Fruit fly (Drosophila melanogaster) whole organism, embryonic: ENCODE measurements around the gene mdlc.
A peak's percentile ranks its signal among the peaks of the same experiment; 100 is the strongest.

Source experiments
- Ada2b ChIP-seq: fragments of 200-800 bp; sonication (Bioruptor generic); IDR thresholded peaks from 2 replicates; pipeline ENCODE4 v1.3.6; 2022; ENCODE audit warnings: missing biosample characterization, missing genetic modification characterization
- Aef1 ChIP-seq: fragments of 200-800 bp; sonication (Bioruptor generic); IDR thresholded peaks from 3 replicates; pipeline ENCODE4 v1.3.6; 2022; ENCODE audit warnings: missing biosample characterization, missing genetic modification characterization
- Blimp-1 ChIP-seq: fragments of 200-800 bp; sonication (Bioruptor generic); optimal IDR thresholded peaks from 3 replicates; lab custom pipeline; 2018; ENCODE audit warnings: missing biosample characterization, missing genetic modification characterization, mild to moderate bottlenecking, moderate library complexity, missing genetic modification reagents
- CG11247 ChIP-seq: fragments of 200-800 bp; sonication (Bioruptor generic); IDR thresholded peaks from 2 replicates; pipeline ENCODE4 v1.3.6; 2022; ENCODE audit warnings: missing biosample characterization, missing genetic modification characterization
- CG13775 ChIP-seq: fragments of 200-800 bp; sonication (Bioruptor generic); optimal IDR thresholded peaks from 3 replicates; lab custom pipeline; 2017; ENCODE audit warnings: missing biosample characterization, mild to moderate bottlenecking, missing genetic modification characterization
- CG15601 ChIP-seq: fragments of 200-800 bp; sonication (Bioruptor generic); optimal IDR thresholded peaks from 3 replicates; lab custom pipeline; 2019; ENCODE audit warnings: missing biosample characterization, mild to moderate bottlenecking, missing genetic modification characterization, moderate library complexity
- CG16815 ChIP-seq: fragments of 200-800 bp; sonication (Bioruptor generic); optimal IDR thresholded peaks from 3 replicates; lab custom pipeline; 2017; ENCODE audit warnings: missing biosample characterization, mild to moderate bottlenecking, missing genetic modification characterization
- CG17385 ChIP-seq: fragments of 200-800 bp; sonication (Bioruptor generic); optimal IDR thresholded peaks from 3 replicates; lab custom pipeline; 2018; ENCODE audit warnings: missing biosample characterization, mild to moderate bottlenecking, missing genetic modification characterization
- CG18262 ChIP-seq: fragments of 200-800 bp; optimal IDR thresholded peaks from 3 replicates; lab custom pipeline; 2019; ENCODE audit warnings: missing biosample characterization, mild to moderate bottlenecking, missing genetic modification characterization, moderate library complexity
- CG1832 ChIP-seq: fragments of 200-800 bp; sonication (Bioruptor generic); optimal IDR thresholded peaks from 2 replicates; lab custom pipeline; 2017; ENCODE audit warnings: missing biosample characterization, mild to moderate bottlenecking, missing genetic modification characterization, inconsistent platforms
- CG2116 ChIP-seq: fragments of 200-800 bp; sonication (Bioruptor generic); optimal IDR thresholded peaks from 3 replicates; lab custom pipeline; 2018; ENCODE audit warnings: missing biosample characterization, mild to moderate bottlenecking, missing genetic modification characterization
- CG2129 ChIP-seq: fragments of 200-800 bp; sonication (Bioruptor generic); IDR thresholded peaks from 2 replicates; pipeline ENCODE4 v1.3.6; 2022; ENCODE audit warnings: missing biosample characterization, missing genetic modification characterization; ENCODE audit not compliant: partially characterized antibody
- CG3726 ChIP-seq: fragments of 200-800 bp; sonication (Bioruptor generic); IDR thresholded peaks from 3 replicates; pipeline ENCODE4, ENCODE4 v1.3.6; 2022; ENCODE audit warnings: missing biosample characterization, missing genetic modification characterization
- CG3995 ChIP-seq: fragments of 200-800 bp; sonication (Bioruptor generic); optimal IDR thresholded peaks from 3 replicates; lab custom pipeline; 2016; ENCODE audit warnings: missing biosample characterization, missing genetic modification characterization
- CG4282 ChIP-seq: fragments of 200-800 bp; sonication (Bioruptor generic); optimal IDR thresholded peaks from 2 replicates; lab custom pipeline; 2016; ENCODE audit warnings: missing biosample characterization, missing genetic modification characterization
- CG4328 ChIP-seq: fragments of 200-800 bp; sonication (Bioruptor generic); optimal IDR thresholded peaks from 3 replicates; lab custom pipeline; 2017; ENCODE audit warnings: missing biosample characterization, missing genetic modification reagents, missing genetic modification characterization
- CG5245 ChIP-seq: fragments of 200-800 bp; sonication (Bioruptor generic); optimal IDR thresholded peaks from 3 replicates; lab custom pipeline; 2016; ENCODE audit warnings: missing biosample characterization, missing genetic modification characterization
- CG7556 ChIP-seq: fragments of 200-800 bp; sonication (Bioruptor generic); optimal IDR thresholded peaks from 2 replicates; lab custom pipeline; 2017; ENCODE audit warnings: missing biosample characterization, mild to moderate bottlenecking, missing genetic modification characterization
- Chrac-16 ChIP-seq: fragments of 200-800 bp; sonication (Bioruptor generic); optimal IDR thresholded peaks from 3 replicates; lab custom pipeline; 2016; ENCODE audit warnings: missing biosample characterization, missing genetic modification characterization
- Dref ChIP-seq: fragments of 200-800 bp; sonication (Bioruptor generic); IDR thresholded peaks from 2 replicates; pipeline ENCODE4 v1.3.6; 2022; ENCODE audit warnings: missing biosample characterization, missing genetic modification characterization
- Ets97D ChIP-seq: fragments of 200-800 bp; sonication (Bioruptor generic); optimal IDR thresholded peaks from 3 replicates; lab custom pipeline; 2016; ENCODE audit warnings: missing biosample characterization, missing genetic modification characterization
- Gsc ChIP-seq: fragments of 200-800 bp; sonication (Bioruptor generic); IDR thresholded peaks from 2 replicates; pipeline ENCODE4 v1.3.6; 2022; ENCODE audit warnings: missing biosample characterization, missing genetic modification characterization
- HLH4C ChIP-seq: fragments of 200-800 bp; sonication (Bioruptor generic); IDR thresholded peaks from 3 replicates; pipeline ENCODE4 v1.3.6; 2022; ENCODE audit warnings: missing biosample characterization, missing genetic modification characterization; ENCODE audit not compliant: partially characterized antibody
- HmgD ChIP-seq: fragments of 200-800 bp; sonication (Bioruptor generic); optimal IDR thresholded peaks from 3 replicates; lab custom pipeline; 2016; ENCODE audit warnings: missing biosample characterization, missing genetic modification characterization
- Hmx ChIP-seq: fragments of 200-800 bp; sonication (Bioruptor generic); optimal IDR thresholded peaks from 2 replicates; lab custom pipeline; 2016; ENCODE audit warnings: missing biosample characterization, missing genetic modification characterization
- Mrtf ChIP-seq: fragments of 200-800 bp; sonication (Bioruptor generic); IDR thresholded peaks from 3 replicates; pipeline ENCODE4 v1.3.6; 2022; ENCODE audit warnings: missing biosample characterization, missing genetic modification characterization
- Optix ChIP-seq: fragments of 200-800 bp; sonication (Bioruptor generic); IDR thresholded peaks from 3 replicates; pipeline ENCODE4 v1.3.6; 2022; ENCODE audit warnings: missing biosample characterization, missing genetic modification characterization
- Sry-δ ChIP-seq: fragments of 200-800 bp; sonication (Bioruptor generic); optimal IDR thresholded peaks from 2 replicates; lab custom pipeline; 2016; ENCODE audit warnings: missing biosample characterization, missing genetic modification characterization
- bbx ChIP-seq: fragments of 200-800 bp; sonication (Bioruptor generic); IDR thresholded peaks from 2 replicates; pipeline ENCODE4 v1.3.6; 2022; ENCODE audit warnings: missing biosample characterization, missing genetic modification characterization; ENCODE audit not compliant: partially characterized antibody
- crc ChIP-seq: fragments of 200-800 bp; sonication (Bioruptor generic); optimal IDR thresholded peaks from 2 replicates; lab custom pipeline; 2016; ENCODE audit warnings: missing biosample characterization, missing genetic modification characterization
- crp ChIP-seq, 2 experiments: fragments of 200-800 bp; sonication (Bioruptor generic); optimal IDR thresholded peaks; 2 replicates in 1 of 2; 3 replicates in 1 of 2; lab custom pipeline; 2017; ENCODE audit warnings: missing biosample characterization in 2 of 2, missing genetic modification characterization in 2 of 2, mild to moderate bottlenecking in 1 of 2, moderate library complexity in 1 of 2
- fd3F ChIP-seq: fragments of 200-800 bp; sonication (Bioruptor generic); optimal IDR thresholded peaks from 2 replicates; lab custom pipeline; 2018; ENCODE audit warnings: missing biosample characterization, mild to moderate bottlenecking, missing genetic modification characterization, moderate library complexity
- gsb-n ChIP-seq: fragments of 200-800 bp; sonication (Bioruptor generic); optimal IDR thresholded peaks from 3 replicates; lab custom pipeline; 2018; ENCODE audit warnings: missing biosample characterization, mild to moderate bottlenecking, missing genetic modification characterization
- jigr1 ChIP-seq: fragments of 200-800 bp; sonication (Bioruptor generic); IDR thresholded peaks from 3 replicates; pipeline ENCODE4 v1.3.6; 2022; ENCODE audit warnings: missing biosample characterization, missing genetic modification characterization
- lilli ChIP-seq: fragments of 200-800 bp; sonication (Bioruptor generic); optimal IDR thresholded peaks from 3 replicates; lab custom pipeline; 2016; ENCODE audit warnings: missing biosample characterization, missing genetic modification characterization
- mld ChIP-seq: fragments of 200-800 bp; sonication (Bioruptor generic); IDR thresholded peaks from 3 replicates; pipeline ENCODE4 v1.3.6; 2022; ENCODE audit warnings: missing biosample characterization, missing genetic modification characterization; ENCODE audit not compliant: partially characterized antibody
- nerfin-1 ChIP-seq: fragments of 200-800 bp; sonication (Bioruptor generic); optimal IDR thresholded peaks from 3 replicates; lab custom pipeline; 2019; ENCODE audit warnings: missing biosample characterization, mild to moderate bottlenecking, missing genetic modification characterization, moderate library complexity
- odd ChIP-seq: fragments of 200-800 bp; sonication (Bioruptor generic); optimal IDR thresholded peaks from 2 replicates; lab custom pipeline; 2017; ENCODE audit warnings: missing biosample characterization, mild to moderate bottlenecking, missing genetic modification characterization
- otp ChIP-seq: fragments of 200-800 bp; sonication (Bioruptor generic); IDR thresholded peaks from 3 replicates; pipeline ENCODE4, ENCODE4 v1.3.6; 2022; ENCODE audit warnings: missing biosample characterization, missing genetic modification characterization
- peb ChIP-seq: fragments of 200-800 bp; sonication (Bioruptor generic); IDR thresholded peaks from 2 replicates; pipeline ENCODE4 v1.3.6; 2022; ENCODE audit warnings: missing biosample characterization, missing genetic modification characterization
- prd ChIP-seq, 3 experiments: fragments of >200 bp in 2 of 3; fragments of 200-800 bp in 1 of 3; sonication (Bioruptor generic) in 1 of 3; optimal IDR thresholded peaks in 2 of 3; IDR thresholded peaks in 1 of 3; 2 replicates in 2 of 3; 3 replicates in 1 of 3; pipeline versions ENCODE4 v1.3.6 to Lab custom; 2017 to 2022; ENCODE audit warnings: missing biosample characterization in 1 of 3, missing genetic modification characterization in 1 of 3
- ro ChIP-seq: fragments of 200-800 bp; sonication (Bioruptor generic); IDR thresholded peaks from 2 replicates; pipeline ENCODE4 v1.3.6; 2022; ENCODE audit warnings: missing biosample characterization, missing genetic modification characterization
- slbo ChIP-seq: fragments of 200-800 bp; sonication (Bioruptor generic); IDR thresholded peaks from 2 replicates; pipeline ENCODE4 v1.3.6; 2022; ENCODE audit warnings: missing biosample characterization, missing genetic modification characterization
- sob ChIP-seq: fragments of 200-800 bp; sonication (Bioruptor generic); IDR thresholded peaks from 2 replicates; pipeline ENCODE4 v1.3.6; 2022; ENCODE audit warnings: missing biosample characterization, missing genetic modification characterization
- ssp ChIP-seq: fragments of 200-800 bp; sonication (Bioruptor generic); IDR thresholded peaks from 2 replicates; pipeline ENCODE4 v1.3.6; 2022; ENCODE audit warnings: missing biosample characterization, missing genetic modification characterization
- tll ChIP-seq, 2 experiments: fragments of 200-800 bp in 1 of 2; fragments of >200 bp in 1 of 2; sonication (Bioruptor generic) in 1 of 2; optimal IDR thresholded peaks; 2 replicates each; lab custom pipeline; 2017 to 2019; ENCODE audit warnings: missing biosample characterization in 2 of 2, missing genetic modification characterization in 2 of 2, mild to moderate bottlenecking in 1 of 2, moderate library complexity in 1 of 2
- zen2 ChIP-seq: fragments of 200-800 bp; sonication (Bioruptor generic); IDR thresholded peaks from 3 replicates; pipeline ENCODE4 v1.3.6; 2022; ENCODE audit warnings: missing biosample characterization, missing genetic modification characterization; ENCODE audit not compliant: partially characterized antibody
- zfh1 ChIP-seq: fragments of 200-800 bp; sonication (Bioruptor generic); IDR thresholded peaks from 3 replicates; pipeline ENCODE4 v1.3.6; 2022; ENCODE audit warnings: missing biosample characterization, missing genetic modification characterization

The mdlc gene

dm6 chr3R:20021152-20021769 lies 36.3 kb upstream of the mdlc start, which contains the start of the genes PIG-L and psidin (continued):
- TF ChIP-seq Blimp-1 = no peak
- TF ChIP-seq zfh1 (GFP tag; lab: Robert Waterston, UW) = peak; percentile 68; the same call in 2 of the 3 replicates
- TF ChIP-seq ro (GFP tag; lab: Robert Waterston, UW) = no peak
- peak; percentile 80 to 95 for TF ChIP-seq crp (GFP tag; optimal IDR thresholded peaks at IDR 0.05; lab: Kevin White, UChicago)
- TF ChIP-seq HLH4C = peak; percentile 91
- TF ChIP-seq CG3726 (GFP tag; lab: Robert Waterston, UW) = no peak
- TF ChIP-seq CG1832 (GFP tag; lab: Kevin White, UChicago) = no peak
- peak; percentile 92 for TF ChIP-seq Sry-δ (GFP tag; lab: Kevin White, UChicago)
- peak; percentile 80 for TF ChIP-seq fd3F (GFP tag; lab: Kevin White, UChicago)
- peak; percentile 45 for TF ChIP-seq CG4328
- peak; percentile 30 for TF ChIP-seq crc (GFP tag; lab: Kevin White, UChicago)
- peak; percentile 84 for TF ChIP-seq mld
- 0 out of 2 replicates have a peak, but pooled peaks have one; percentile 34 for TF ChIP-seq Gsc (GFP tag; lab: Robert Waterston, UW)
- no peak for TF ChIP-seq peb (GFP tag; lab: Robert Waterston, UW)
- TF ChIP-seq lilli = peak; percentile 86
- peak; percentile 86 for TF ChIP-seq CG7556 (GFP tag; lab: Kevin White, UChicago)
- TF ChIP-seq Optix = peak; percentile 38; the same call in 1 of the 3 replicates
- peak; percentile 60; the same call in 1 of the 2 replicates for TF ChIP-seq CG11247 (GFP tag; lab: Robert Waterston, UW)
- TF ChIP-seq gsb-n (tag; lab: Kevin White, UChicago) = no peak
- TF ChIP-seq Dref (GFP tag; lab: Robert Waterston, UW) = no peak
- peak; percentile 72 for TF ChIP-seq sob (GFP tag; lab: Robert Waterston, UW)
- TF ChIP-seq prd (optimal IDR thresholded peaks at IDR 0.05; lab: Kevin White, UChicago) = no peak
- peak; percentile 84; the same call in 2 of the 3 replicates for TF ChIP-seq prd (GFP tag; IDR thresholded peaks at IDR 0.05; lab: Robert Waterston, UW)
- TF ChIP-seq jigr1 (GFP tag; lab: Robert Waterston, UW) = peak; percentile 73; the same call in 2 of the 3 replicates
- peak; percentile 78 for TF ChIP-seq CG17385 (GFP tag; lab: Kevin White, UChicago)
- peak; percentile 42; the same call in 2 of the 3 replicates for TF ChIP-seq Mrtf (GFP tag; lab: Robert Waterston, UW)
- no peak for TF ChIP-seq Hmx (GFP tag; lab: Kevin White, UChicago)
- TF ChIP-seq otp (GFP tag; lab: Robert Waterston, UW) = peak; percentile 30; the same call in 1 of the 3 replicates
- TF ChIP-seq odd (GFP tag; lab: Kevin White, UChicago) = peak; percentile 74
- TF ChIP-seq CG13775 = peak; percentile 91
- peak; percentile 71 for TF ChIP-seq ssp (GFP tag; lab: Robert Waterston, UW)
- TF ChIP-seq slbo (GFP tag; lab: Robert Waterston, UW) = peak; percentile 80
- TF ChIP-seq Chrac-16 (GFP tag; lab: Kevin White, UChicago) = peak; percentile 80
- TF ChIP-seq Ets97D (GFP tag; lab: Kevin White, UChicago) = peak; percentile 69
- peak; percentile 41 for TF ChIP-seq CG5245 (GFP tag; lab: Kevin White, UChicago)
- peak; percentile 94 for TF ChIP-seq zen2 (GFP tag; lab: Robert Waterston, UW)
- TF ChIP-seq nerfin-1 (tag; lab: Kevin White, UChicago) = peak; percentile 85
- no peak for TF ChIP-seq HmgD (GFP tag; lab: Kevin White, UChicago)
- TF ChIP-seq CG18262 (tag; lab: Kevin White, UChicago) = peak; percentile 92
- TF ChIP-seq CG16815 (GFP tag; lab: Kevin White, UChicago) = peak; percentile 75
- peak; percentile 96 for TF ChIP-seq CG3995 (GFP tag; lab: Kevin White, UChicago)
- peak in 1 of 2 experiments; percentile 67 for TF ChIP-seq tll (GFP tag; optimal IDR thresholded peaks at IDR 0.05; lab: Kevin White, UChicago)
- TF ChIP-seq CG4282 = peak; percentile 3
- TF ChIP-seq Aef1 (GFP tag; lab: Robert Waterston, UW) = peak; percentile 61
- TF ChIP-seq bbx (GFP tag; lab: Robert Waterston, UW) = peak; percentile 95
- peak; percentile 84 for TF ChIP-seq CG15601 (tag; lab: Kevin White, UChicago)
- peak; percentile 53 for TF ChIP-seq Ada2b (GFP tag; lab: Robert Waterston, UW)
- peak; percentile 93 for TF ChIP-seq CG2129 (GFP tag; lab: Robert Waterston, UW)
- peak; percentile 68 for TF ChIP-seq CG2116
